Fruit fly (Drosophila melanogaster): ENCODE measurements around the gene betaggt-I.

DNA sequence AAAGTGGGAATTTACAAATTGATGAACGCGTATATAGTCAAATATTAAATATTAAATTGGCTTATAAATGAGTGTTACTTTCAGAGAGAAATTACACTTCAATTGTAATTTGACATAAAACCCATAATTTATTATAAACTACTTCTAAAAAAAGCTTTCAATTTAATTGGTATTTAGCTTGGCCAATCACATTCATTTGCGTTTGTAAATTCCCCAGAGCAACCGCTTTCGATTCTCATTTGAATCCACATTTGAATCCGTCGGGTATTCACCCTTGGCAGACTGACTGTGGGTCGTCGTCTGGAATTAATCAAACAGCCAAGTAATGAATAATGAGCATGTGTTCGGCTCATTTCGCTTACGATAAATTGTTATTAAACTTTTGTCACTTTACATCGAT lies 49.5 kb upstream of the betaggt-I start:
- no peak for TF ChIP-seq Bteb2 (GFP tag; optimal IDR thresholded peaks at IDR 0.05)
- no peak for TF ChIP-seq Ets65A (GFP tag)
- no peak for TF ChIP-seq CG30020 (tag; optimal IDR thresholded peaks at IDR 0.05)
- no peak for TF ChIP-seq phol (tag; optimal IDR thresholded peaks at IDR 0.05)
- TF ChIP-seq CG8944 (GFP tag; optimal IDR thresholded peaks at IDR 0.05), result no peak
- no peak for TF ChIP-seq ci (GFP tag; IDR thresholded peaks at IDR 0.05)
- TF ChIP-seq ap (GFP tag; IDR thresholded peaks at IDR 0.05), result no peak
- TF ChIP-seq Dip2 (GFP tag; IDR thresholded peaks at IDR 0.05), result no peak
- no peak for TF ChIP-seq CG7357 (GFP tag; IDR thresholded peaks at IDR 0.05)
- no peak for TF ChIP-seq dmrt99B (tag; optimal IDR thresholded peaks at IDR 0.05)

Data from whole organism, embryonic.